Fruit fly (Drosophila melanogaster): Measurements from ENCODE around the gene tal-2A.

Gene tal-2A

dm6 chr3R:13793979-13794665 lies 18.8 kb upstream of the tal-2A start (continued):
- TF ChIP-seq CG4328 (GFP tag; optimal IDR thresholded peaks at IDR 0.05) (peak; percentile 25), CG10209 (GFP tag; optimal IDR thresholded peaks at IDR 0.05) (peak; percentile 63), CkIIα-i1 (GFP tag; IDR thresholded peaks at IDR 0.05) (no peak), CG11695 (GFP tag; IDR thresholded peaks at IDR 0.05) (peak; percentile 49; the same call in 1 of the 3 replicates), CG7786 (GFP tag; optimal IDR thresholded peaks at IDR 0.05) (no peak), Antp (GFP tag; optimal IDR thresholded peaks at IDR 0.05) (peak; percentile 21), br (optimal IDR thresholded peaks at IDR 0.05) (no peak), CG8290 (GFP tag; optimal IDR thresholded peaks at IDR 0.05) (no peak), CG8290 (tag; optimal IDR thresholded peaks at IDR 0.05) (no peak), HmgZ (tag; optimal IDR thresholded peaks at IDR 0.05) (peak; percentile 21), D19B (GFP tag; optimal IDR thresholded peaks at IDR 0.05) (no peak), croc (GFP tag; conservative IDR thresholded peaks at IDR 0.05) (peak; percentile 75), CG7963 (GFP tag; IDR thresholded peaks at IDR 0.05; ENCODE audit: partially characterized antibody) (no peak), CG17385 (GFP tag; optimal IDR thresholded peaks at IDR 0.05) (peak; percentile 52), Chrac-16 (GFP tag; optimal IDR thresholded peaks at IDR 0.05) (peak; percentile 32), ato (GFP tag; IDR thresholded peaks at IDR 0.05; ENCODE audit: partially characterized antibody) (no peak), CG17186 (GFP tag; optimal IDR thresholded peaks at IDR 0.05) (peak; percentile 37), Lhr (GFP tag; optimal IDR thresholded peaks at IDR 0.05) (peak; percentile 64), ci (GFP tag; IDR thresholded peaks at IDR 0.05) (peak; percentile 85), CG9437 (GFP tag; optimal IDR thresholded peaks at IDR 0.05) (peak; percentile 54), CG5953 (GFP tag; IDR thresholded peaks at IDR 0.05) (no peak), dati (GFP tag; IDR thresholded peaks at IDR 0.05) (no peak), CG1602 (GFP tag; optimal IDR thresholded peaks at IDR 0.05) (peak; percentile 72), CG12236 (GFP tag; optimal IDR thresholded peaks at IDR 0.05) (no peak), ac (GFP tag; optimal IDR thresholded peaks at IDR 0.05) (no peak), CG10979 (tag; optimal IDR thresholded peaks at IDR 0.05) (peak; percentile 85), CG10267 (tag; optimal IDR thresholded peaks at IDR 0.05) (peak; percentile 64), cad (GFP tag; optimal IDR thresholded peaks at IDR 0.05) (no peak), Oli (tag; optimal IDR thresholded peaks at IDR 0.05) (peak; percentile 84), CHES-1-like (GFP tag; optimal IDR thresholded peaks at IDR 0.05) (no peak), BEAF-32 (GFP tag; optimal IDR thresholded peaks at IDR 0.05) (no peak), CG4730 (GFP tag; IDR thresholded peaks at IDR 0.05) (peak; percentile 45; the same call in 1 of the 2 replicates), CG4424 (GFP tag; optimal IDR thresholded peaks at IDR 0.05) (peak; percentile 76), sqz (GFP tag; optimal IDR thresholded peaks at IDR 0.05) (no peak), Deaf1 (tag; optimal IDR thresholded peaks at IDR 0.05) (peak; percentile 13), CG17612 (GFP tag; IDR thresholded peaks at IDR 0.05) (no peak), Atf3 (GFP tag; optimal IDR thresholded peaks at IDR 0.05) (no peak), her (GFP tag; optimal IDR thresholded peaks at IDR 0.05) (no peak), pita (GFP tag; optimal IDR thresholded peaks at IDR 0.05) (no peak), bbx (GFP tag; IDR thresholded peaks at IDR 0.05; ENCODE audit: partially characterized antibody) (no peak), CG18599 (GFP tag; optimal IDR thresholded peaks at IDR 0.05) (peak; percentile 57), sug (tag; optimal IDR thresholded peaks at IDR 0.05) (no peak), CG9215 (GFP tag; IDR thresholded peaks at IDR 0.05) (no peak), CG7987 (GFP tag; optimal IDR thresholded peaks at IDR 0.05) (no peak), dpn (GFP tag; optimal IDR thresholded peaks at IDR 0.05) (peak in 1 of 2 experiments; percentile 62), Fer3 (tag; optimal IDR thresholded peaks at IDR 0.05) (peak; percentile 12), ind (GFP tag; optimal IDR thresholded peaks at IDR 0.05) (peak; percentile 51), CG8478 (optimal IDR thresholded peaks at IDR 0.05) (no peak), CG1024 (GFP tag; IDR thresholded peaks at IDR 0.05) (peak; percentile 58), Vsx1 (GFP tag; optimal IDR thresholded peaks at IDR 0.05) (peak; percentile 11), gro (GFP tag; optimal IDR thresholded peaks at IDR 0.05) (no peak)

Measured in whole organism, embryonic.